Worm (Caenorhabditis elegans) whole organism, late embryonic: Measurements from ENCODE around the gene coh-4.
A peak's percentile ranks its signal among the peaks of the same experiment; 100 is the strongest.
"Not testable (repeated sequence)": the region's sequence is repeated elsewhere in the genome, so short reads cannot be mapped to it uniquely, and the experiment has no call there.

Experiments
- C08G9.2 ChIP-seq: sonication (generic microtip); optimal IDR thresholded peaks from 2 replicates; lab custom pipeline; 2016; ENCODE audit warnings: mild to moderate bottlenecking, missing genetic modification characterization, moderate library complexity, missing compliant biosample characterization
- C38D4.7 ChIP-seq: fragments of 200-800 bp; sonication (Bioruptor generic); optimal IDR thresholded peaks from 2 replicates; lab custom pipeline; 2018; ENCODE audit warnings: mild to moderate bottlenecking, missing genetic modification characterization, moderate library complexity, missing compliant biosample characterization
- K02D7.2 ChIP-seq: sonication (generic microtip); optimal IDR thresholded peaks from 2 replicates; lab custom pipeline; 2017; ENCODE audit warnings: mild to moderate bottlenecking, missing genetic modification characterization, missing compliant biosample characterization
- T23F11.4 ChIP-seq: fragments of 200-800 bp; sonication (Bioruptor generic); optimal IDR thresholded peaks from 2 replicates; lab custom pipeline; 2018; ENCODE audit warnings: mild to moderate bottlenecking, missing genetic modification characterization, missing compliant biosample characterization
- Y22D7AL.16 ChIP-seq: sonication (generic microtip); optimal IDR thresholded peaks from 2 replicates; lab custom pipeline; 2016; ENCODE audit warnings: missing genetic modification characterization, missing compliant biosample characterization
- ahr-1 ChIP-seq: sonication (generic microtip); optimal IDR thresholded peaks from 2 replicates; lab custom pipeline; 2016; ENCODE audit warnings: missing genetic modification characterization, missing compliant biosample characterization
- ceh-2 ChIP-seq: sonication (generic microtip); optimal IDR thresholded peaks from 2 replicates; lab custom pipeline; 2016; ENCODE audit warnings: missing genotype, missing genetic modification characterization, missing compliant biosample characterization
- ceh-31 ChIP-seq: sonication (generic microtip); optimal IDR thresholded peaks from 2 replicates; lab custom pipeline; 2016; ENCODE audit warnings: missing genetic modification characterization, missing compliant biosample characterization
- ceh-34 ChIP-seq: sonication (generic microtip); optimal IDR thresholded peaks from 2 replicates; lab custom pipeline; 2016; ENCODE audit warnings: mild to moderate bottlenecking, missing genetic modification characterization, missing compliant biosample characterization
- ceh-45 ChIP-seq: fragments of 200-800 bp; sonication (Bioruptor generic); IDR thresholded peaks from 2 replicates; pipeline ENCODE4 v1.3.6; 2022; ENCODE audit warnings: missing genetic modification reagents, missing genetic modification characterization, missing compliant biosample characterization
- ceh-48 ChIP-seq: sonication (generic microtip); optimal IDR thresholded peaks from 2 replicates; lab custom pipeline; 2016; ENCODE audit warnings: missing genetic modification characterization, inconsistent platforms, missing compliant biosample characterization
- ceh-6 ChIP-seq: fragments of 200-800 bp; sonication (Bioruptor generic); optimal IDR thresholded peaks from 2 replicates; lab custom pipeline; 2018; ENCODE audit warnings: mild to moderate bottlenecking, missing genetic modification characterization, missing compliant biosample characterization
- dmd-4 ChIP-seq: sonication (generic microtip); optimal IDR thresholded peaks from 2 replicates; lab custom pipeline; 2016; ENCODE audit warnings: borderline replicate concordance, missing genetic modification characterization, missing compliant biosample characterization
- elt-2 ChIP-seq: sonication (generic microtip); optimal IDR thresholded peaks from 2 replicates; lab custom pipeline; 2016; ENCODE audit warnings: missing genetic modification reagents, missing genetic modification characterization, missing compliant biosample characterization
- elt-4 ChIP-seq: sonication (generic microtip); optimal IDR thresholded peaks from 2 replicates; lab custom pipeline; 2016; ENCODE audit warnings: missing genetic modification characterization, missing compliant biosample characterization
- ets-4 ChIP-seq: sonication (generic microtip); optimal IDR thresholded peaks from 2 replicates; lab custom pipeline; 2016; ENCODE audit warnings: missing genetic modification characterization, missing compliant biosample characterization
- eyg-1 ChIP-seq: sonication (generic microtip); optimal IDR thresholded peaks from 2 replicates; lab custom pipeline; 2016; ENCODE audit warnings: missing genotype, missing genetic modification characterization, missing compliant biosample characterization
- fax-1 ChIP-seq: sonication (generic microtip); optimal IDR thresholded peaks from 2 replicates; lab custom pipeline; 2016; ENCODE audit warnings: missing genotype, missing genetic modification characterization, missing compliant biosample characterization
- fkh-6 ChIP-seq: sonication (generic microtip); optimal IDR thresholded peaks from 2 replicates; lab custom pipeline; 2016; ENCODE audit warnings: missing genetic modification characterization, missing compliant biosample characterization
- hlh-6 ChIP-seq: sonication (generic microtip); optimal IDR thresholded peaks from 2 replicates; lab custom pipeline; 2016; ENCODE audit warnings: missing genotype, missing genetic modification characterization, missing compliant biosample characterization
- lim-6 ChIP-seq: sonication (generic microtip); optimal IDR thresholded peaks from 2 replicates; lab custom pipeline; 2016; ENCODE audit warnings: missing genetic modification characterization, missing compliant biosample characterization
- mec-3 ChIP-seq: sonication (generic microtip); optimal IDR thresholded peaks from 2 replicates; lab custom pipeline; 2016; ENCODE audit warnings: borderline replicate concordance, missing genetic modification characterization, missing compliant biosample characterization
- nhr-11 ChIP-seq: fragments of 150-350 bp; optimal IDR thresholded peaks from 2 replicates; lab custom pipeline; 2014; ENCODE audit warnings: missing biosample characterization, missing genetic modification characterization
- nhr-232 ChIP-seq: sonication (generic microtip); optimal IDR thresholded peaks from 2 replicates; lab custom pipeline; 2016; ENCODE audit warnings: missing genetic modification characterization, missing compliant biosample characterization
- pat-9 ChIP-seq: fragments of 200-800 bp; sonication (Bioruptor generic); optimal IDR thresholded peaks from 2 replicates; lab custom pipeline; 2018; ENCODE audit warnings: mild to moderate bottlenecking, missing genetic modification characterization, moderate library complexity, missing compliant biosample characterization
- pax-1 ChIP-seq: fragments of 150-350 bp; optimal IDR thresholded peaks from 2 replicates; lab custom pipeline; 2014; ENCODE audit warnings: missing biosample characterization, missing genetic modification characterization
- pha-4 ChIP-seq: fragments of 150-350 bp; optimal IDR thresholded peaks from 2 replicates; lab custom pipeline; 2018; ENCODE audit warnings: missing biosample characterization, missing genetic modification reagents, missing genetic modification characterization
- rnt-1 ChIP-seq: sonication (generic microtip); optimal IDR thresholded peaks from 2 replicates; lab custom pipeline; 2016; ENCODE audit warnings: missing genetic modification characterization, missing compliant biosample characterization
- syd-9 ChIP-seq: sonication (generic microtip); optimal IDR thresholded peaks from 2 replicates; lab custom pipeline; 2016; ENCODE audit warnings: mild to moderate bottlenecking, missing genetic modification characterization, moderate library complexity, missing compliant biosample characterization
- tbx-7 ChIP-seq: sonication (generic microtip); optimal IDR thresholded peaks from 2 replicates; lab custom pipeline; 2016; ENCODE audit warnings: missing genotype, missing genetic modification characterization, missing compliant biosample characterization
- unc-3 ChIP-seq, 2 experiments: fragments of 200-800 bp in 1 of 2; sonication (Bioruptor generic) in 1 of 2; sonication (generic microtip) in 1 of 2; conservative IDR thresholded peaks in 1 of 2; optimal IDR thresholded peaks in 1 of 2; 2 replicates each; pipeline versions ENCODE4 v1.3.6 to Lab custom; 2016 to 2022; ENCODE audit warnings: missing compliant biosample characterization in 2 of 2, missing genetic modification characterization in 2 of 2, missing genetic modification reagents in 1 of 2
- unc-55 ChIP-seq: sonication (generic microtip); optimal IDR thresholded peaks from 2 replicates; lab custom pipeline; 2017; ENCODE audit warnings: missing biosample characterization, missing genetic modification reagents, missing genetic modification characterization

The coh-4 gene

ce11 chrV:4175624-4176023, at the start of gene coh-4, which contains the start of gene pid-5:
Gene coh-4 (minus strand): TSS chrV:4175640.
Gene pid-5 (plus strand): TSS chrV:4175882.
- no peak for TF ChIP-seq ceh-45
- TF ChIP-seq unc-3 (GFP tag; conservative IDR thresholded peaks at IDR 0.05; lab: Robert Waterston, UW) = no peak
- TF ChIP-seq unc-3 (tag; optimal IDR thresholded peaks at IDR 0.05; lab: Kevin White, UChicago) = no peak
- no peak for TF ChIP-seq ceh-34
- TF ChIP-seq K02D7.2 (tag; lab: Kevin White, UChicago) = no peak
- no peak for TF ChIP-seq rnt-1 (tag; lab: Kevin White, UChicago)
- TF ChIP-seq ceh-48 (tag; lab: Kevin White, UChicago) = no peak
- TF ChIP-seq Y22D7AL.16 (tag; lab: Kevin White, UChicago) = no peak
- TF ChIP-seq pha-4 = no peak
- no peak for TF ChIP-seq ets-4 (tag; lab: Kevin White, UChicago)
- no peak for TF ChIP-seq ceh-6 (GFP tag; lab: Kevin White, UChicago)
- TF ChIP-seq hlh-6 (tag; lab: Kevin White, UChicago) = no peak
- no peak for TF ChIP-seq tbx-7

ce11 chrV:4219342-4219741, 43.9 kb upstream of the coh-4 start, which contains the start of gene nlp-9:
Gene nlp-9 (plus strand): TSS chrV:4219642.
- TF ChIP-seq unc-3 (GFP tag; conservative IDR thresholded peaks at IDR 0.05; lab: Robert Waterston, UW) (no peak), unc-3 (tag; optimal IDR thresholded peaks at IDR 0.05; lab: Kevin White, UChicago) (no peak), fax-1 (tag; lab: Kevin White, UChicago) (no peak), ceh-34 (no peak), unc-55 (GFP tag; lab: Kevin White, UChicago) (no peak), ceh-31 (tag; lab: Kevin White, UChicago) (no peak), ceh-6 (GFP tag; lab: Kevin White, UChicago) (no peak), nhr-232 (tag; lab: Kevin White, UChicago) (no peak), ahr-1 (tag; lab: Kevin White, UChicago) (no peak), syd-9 (tag; lab: Kevin White, UChicago) (no peak), pax-1 (tag; lab: Kevin White, UChicago) (no peak), eyg-1 (tag; lab: Kevin White, UChicago) (no peak), lim-6 (tag; lab: Kevin White, UChicago) (no peak), C08G9.2 (no peak), T23F11.4 (GFP tag; lab: Kevin White, UChicago) (no peak), Y22D7AL.16 (tag; lab: Kevin White, UChicago) (no peak)

- TF ChIP-seq unc-3 (GFP tag; conservative IDR thresholded peaks at IDR 0.05; lab: Robert Waterston, UW) = no peak
- peak; percentile 5 for TF ChIP-seq unc-3 (tag; optimal IDR thresholded peaks at IDR 0.05; lab: Kevin White, UChicago)
- TF ChIP-seq pat-9 (tag; lab: Kevin White, UChicago) = no peak
These were observed 42.8 kb upstream of the coh-4 start for ce11 chrV:4218268-4218667.

ce11 chrV:4216902-4217301, 41.5 kb upstream of the coh-4 start:
- TF ChIP-seq C38D4.7 (GFP tag; lab: Kevin White, UChicago) (no peak), nhr-11 (tag; lab: Kevin White, UChicago) (no peak), hlh-6 (tag; lab: Kevin White, UChicago) (no peak), ceh-2 (tag; lab: Kevin White, UChicago) (no peak), elt-2 (no peak), ceh-31 (tag; lab: Kevin White, UChicago) (no peak), dmd-4 (tag; lab: Kevin White, UChicago) (no peak), mec-3 (tag; lab: Kevin White, UChicago) (no peak), ceh-48 (tag; lab: Kevin White, UChicago) (no peak), ahr-1 (tag; lab: Kevin White, UChicago) (no peak)

- not testable (repeated sequence) for TF ChIP-seq ceh-6 (GFP tag; lab: Kevin White, UChicago); fkh-6 (tag; lab: Kevin White, UChicago); elt-4 (tag; lab: Kevin White, UChicago)
These were observed 40.4 kb upstream of the coh-4 start, which contains the start of gene H43I07.4 for ce11 chrV:4215856-4216255. Gene H43I07.4 (plus strand): TSS chrV:4216156.
